Comparison of ENCODE assay signal across 1 fruit fly cellular context in the genomic region with DNA sequence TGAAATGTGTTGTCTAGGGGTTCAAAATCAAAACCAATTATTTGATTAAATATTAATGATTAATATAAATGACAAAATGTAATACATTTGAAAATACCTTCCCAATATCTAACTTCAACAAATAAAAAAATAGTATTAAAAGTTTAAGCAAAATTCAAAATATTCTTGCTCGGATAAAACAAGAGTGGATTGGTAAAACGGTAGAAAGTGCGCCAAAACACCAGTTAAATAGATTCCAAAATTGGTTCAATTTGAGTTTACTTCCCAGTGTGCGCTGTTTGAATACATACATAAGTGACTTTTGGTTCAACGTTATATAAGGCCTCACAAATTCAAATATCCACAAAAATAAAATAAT.
TF ChIP-seq lines count a peak whose summit lies in the region.

No protein-coding gene starts in this region.

TF ChIP-seq in whole organism, embryonic, 481 proteins besides CTCF, POLR2A, EP300 and RAD21 (continued from another document and continues in another):
- peak; percentile 46 for TF ChIP-seq CG7928 (GFP tag; optimal IDR thresholded peaks at IDR 0.05; lab: Kevin White, UChicago)
- peak; percentile 61 for TF ChIP-seq Hand (GFP tag; optimal IDR thresholded peaks at IDR 0.05; lab: Kevin White, UChicago)
- peak; percentile 49 for TF ChIP-seq croc (GFP tag; conservative IDR thresholded peaks at IDR 0.05; lab: Robert Waterston, UW)
- TF ChIP-seq pan (optimal IDR thresholded peaks at IDR 0.05; lab: Kevin White, UChicago): no peak
- TF ChIP-seq pan (GFP tag; optimal IDR thresholded peaks at IDR 0.05 in 1 of 2, IDR thresholded peaks at IDR 0.05 in 1 of 2): peak in 1 of 2 experiments; percentile 77
- TF ChIP-seq Lpt (GFP tag; optimal IDR thresholded peaks at IDR 0.05; lab: Kevin White, UChicago): no peak
- TF ChIP-seq CG10321 (GFP tag; IDR thresholded peaks at IDR 0.05; lab: Robert Waterston, UW): no peak
- TF ChIP-seq CG11696 (GFP tag; IDR thresholded peaks at IDR 0.05; lab: Robert Waterston, UW): no peak
- peak; percentile 30 for TF ChIP-seq CG4707 (GFP tag; optimal IDR thresholded peaks at IDR 0.05; lab: Kevin White, UChicago)
- no peak for TF ChIP-seq da (GFP tag; optimal IDR thresholded peaks at IDR 0.05; lab: Kevin White, UChicago)
- TF ChIP-seq CG5953 (GFP tag; IDR thresholded peaks at IDR 0.05; lab: Robert Waterston, UW): peak; percentile 39; the same call in 1 of the 2 replicates
- TF ChIP-seq Scr (GFP tag; IDR thresholded peaks at IDR 0.05; lab: Robert Waterston, UW; ENCODE audit: partially characterized antibody): no peak
- TF ChIP-seq CG18599 (GFP tag; optimal IDR thresholded peaks at IDR 0.05; lab: Kevin White, UChicago): peak; percentile 64
- no peak for TF ChIP-seq Dll (GFP tag; IDR thresholded peaks at IDR 0.05; lab: Robert Waterston, UW; ENCODE audit: partially characterized antibody)
- peak; percentile 49 for TF ChIP-seq az2 (GFP tag; optimal IDR thresholded peaks at IDR 0.05; lab: Kevin White, UChicago)
- peak; percentile 28 for TF ChIP-seq CG2116 (GFP tag; optimal IDR thresholded peaks at IDR 0.05; lab: Kevin White, UChicago)
- no peak for TF ChIP-seq abd-A (tag; optimal IDR thresholded peaks at IDR 0.05; lab: Kevin White, UChicago)
- peak; percentile 75 for TF ChIP-seq CG32767 (GFP tag; IDR thresholded peaks at IDR 0.05; lab: Robert Waterston, UW)
- peak; percentile 21 for TF ChIP-seq CG9727 (GFP tag; optimal IDR thresholded peaks at IDR 0.05; lab: Kevin White, UChicago)
- no peak for TF ChIP-seq CG9876 (GFP tag; optimal IDR thresholded peaks at IDR 0.05; lab: Kevin White, UChicago)
- TF ChIP-seq CG13296 (GFP tag; optimal IDR thresholded peaks at IDR 0.05; lab: Kevin White, UChicago): peak; percentile 55
- no peak for TF ChIP-seq crp (GFP tag; optimal IDR thresholded peaks at IDR 0.05; lab: Kevin White, UChicago)
- no peak for TF ChIP-seq onecut (GFP tag; IDR thresholded peaks at IDR 0.05; lab: Robert Waterston, UW)
- TF ChIP-seq ind (GFP tag; optimal IDR thresholded peaks at IDR 0.05; lab: Kevin White, UChicago): peak; percentile 58
- TF ChIP-seq fd102C (GFP tag; optimal IDR thresholded peaks at IDR 0.05; lab: Kevin White, UChicago): no peak
- no peak for TF ChIP-seq repo (GFP tag; optimal IDR thresholded peaks at IDR 0.05; lab: Kevin White, UChicago)
- no peak for TF ChIP-seq CG1603 (tag; optimal IDR thresholded peaks at IDR 0.05; lab: Kevin White, UChicago)
- peak; percentile 56 for TF ChIP-seq wor (GFP tag; IDR thresholded peaks at IDR 0.05; lab: Robert Waterston, UW)
- TF ChIP-seq dmrt11E (tag; optimal IDR thresholded peaks at IDR 0.05; lab: Kevin White, UChicago): peak; percentile 2
- peak; percentile 50 for TF ChIP-seq CG5180 (GFP tag; optimal IDR thresholded peaks at IDR 0.05; lab: Kevin White, UChicago)
- no peak for TF ChIP-seq Lhr (GFP tag; optimal IDR thresholded peaks at IDR 0.05; lab: Kevin White, UChicago)
- no peak for TF ChIP-seq amos (GFP tag; IDR thresholded peaks at IDR 0.05; lab: Robert Waterston, UW; ENCODE audit: partially characterized antibody)
- TF ChIP-seq org-1 (GFP tag; optimal IDR thresholded peaks at IDR 0.05; lab: Kevin White, UChicago): peak; percentile 68
- no peak for TF ChIP-seq CG1024 (GFP tag; IDR thresholded peaks at IDR 0.05; lab: Robert Waterston, UW)
- TF ChIP-seq CG9609 (GFP tag; optimal IDR thresholded peaks at IDR 0.05; lab: Kevin White, UChicago): no peak
- TF ChIP-seq ttk (GFP tag; IDR thresholded peaks at IDR 0.05; lab: Robert Waterston, UW): peak; percentile 54
- TF ChIP-seq Ets97D (GFP tag; optimal IDR thresholded peaks at IDR 0.05; lab: Kevin White, UChicago): no peak
- TF ChIP-seq Dad (GFP tag; optimal IDR thresholded peaks at IDR 0.05; lab: Kevin White, UChicago): no peak
- TF ChIP-seq bab2 (GFP tag; optimal IDR thresholded peaks at IDR 0.05; lab: Kevin White, UChicago): peak; percentile 22
- no peak for TF ChIP-seq Jarid2 (GFP tag; optimal IDR thresholded peaks at IDR 0.05; lab: Kevin White, UChicago)
- no peak for TF ChIP-seq CG7963 (GFP tag; IDR thresholded peaks at IDR 0.05; lab: Robert Waterston, UW; ENCODE audit: partially characterized antibody)
- peak; percentile 85 for TF ChIP-seq Sox102F (GFP tag; optimal IDR thresholded peaks at IDR 0.05; lab: Kevin White, UChicago)
- peak; percentile 34 for TF ChIP-seq scrt (GFP tag; optimal IDR thresholded peaks at IDR 0.05; lab: Kevin White, UChicago)
- no peak for TF ChIP-seq Elba2 (GFP tag; optimal IDR thresholded peaks at IDR 0.05; lab: Kevin White, UChicago)
- TF ChIP-seq Max (GFP tag; optimal IDR thresholded peaks at IDR 0.05; lab: Kevin White, UChicago): peak; percentile 49
- TF ChIP-seq chif (GFP tag; optimal IDR thresholded peaks at IDR 0.05; lab: Kevin White, UChicago): no peak
- peak; percentile 26 for TF ChIP-seq Six4 (GFP tag; optimal IDR thresholded peaks at IDR 0.05; lab: Kevin White, UChicago)
- no peak for TF ChIP-seq cad (GFP tag; optimal IDR thresholded peaks at IDR 0.05; lab: Kevin White, UChicago)
- TF ChIP-seq CG8924 (tag; optimal IDR thresholded peaks at IDR 0.05; lab: Kevin White, UChicago): peak; percentile 78
- peak; percentile 45 for TF ChIP-seq CG12155 (GFP tag; optimal IDR thresholded peaks at IDR 0.05; lab: Kevin White, UChicago)
- no peak for TF ChIP-seq CG2129 (GFP tag; IDR thresholded peaks at IDR 0.05; lab: Robert Waterston, UW; ENCODE audit: partially characterized antibody)
- TF ChIP-seq exex (tag; optimal IDR thresholded peaks at IDR 0.05; lab: Kevin White, UChicago): no peak
- TF ChIP-seq bbx (GFP tag; IDR thresholded peaks at IDR 0.05; lab: Robert Waterston, UW; ENCODE audit: partially characterized antibody): no peak
- peak; percentile 47 for TF ChIP-seq Abd-B (GFP tag; optimal IDR thresholded peaks at IDR 0.05; lab: Kevin White, UChicago)
- no peak for TF ChIP-seq ftz-f1 (GFP tag; optimal IDR thresholded peaks at IDR 0.05; lab: Kevin White, UChicago)
- TF ChIP-seq CG13287 (GFP tag; IDR thresholded peaks at IDR 0.05; lab: Robert Waterston, UW; ENCODE audit: partially characterized antibody): no peak
- peak; percentile 65 for TF ChIP-seq Fer3 (tag; optimal IDR thresholded peaks at IDR 0.05; lab: Kevin White, UChicago)
- TF ChIP-seq Neu2 (GFP tag; optimal IDR thresholded peaks at IDR 0.05; lab: Kevin White, UChicago; ENCODE audit: borderline replicate concordance): no peak
- TF ChIP-seq ranshi (GFP tag; IDR thresholded peaks at IDR 0.05; lab: Robert Waterston, UW): 0 out of 2 replicates have a peak, but pooled peaks have one; percentile 47
- TF ChIP-seq bowl (GFP tag; IDR thresholded peaks at IDR 0.05; lab: Robert Waterston, UW): no peak
- peak; percentile 68 for TF ChIP-seq CG4424 (GFP tag; optimal IDR thresholded peaks at IDR 0.05; lab: Kevin White, UChicago)
- TF ChIP-seq schlank (tag; optimal IDR thresholded peaks at IDR 0.05; lab: Kevin White, UChicago): no peak
- peak; percentile 17 for TF ChIP-seq CG10462 (GFP tag; optimal IDR thresholded peaks at IDR 0.05; lab: Kevin White, UChicago)
- TF ChIP-seq peb (GFP tag; IDR thresholded peaks at IDR 0.05; lab: Robert Waterston, UW): 0 out of 2 replicates have a peak, but pooled peaks have one; percentile 32
- peak; percentile 71 for TF ChIP-seq E2f1 (GFP tag; IDR thresholded peaks at IDR 0.05; lab: Robert Waterston, UW)
- TF ChIP-seq CG6654 (GFP tag; optimal IDR thresholded peaks at IDR 0.05; lab: Kevin White, UChicago): no peak
- peak; percentile 33 for TF ChIP-seq CG10979 (tag; optimal IDR thresholded peaks at IDR 0.05; lab: Kevin White, UChicago)
- peak; percentile 61 for TF ChIP-seq CG17568 (GFP tag; optimal IDR thresholded peaks at IDR 0.05; lab: Kevin White, UChicago)
- TF ChIP-seq CG3163 (GFP tag; optimal IDR thresholded peaks at IDR 0.05; lab: Kevin White, UChicago): no peak
- TF ChIP-seq BEAF-32 (GFP tag; optimal IDR thresholded peaks at IDR 0.05; lab: Kevin White, UChicago): no peak
- TF ChIP-seq CG6272 (GFP tag; IDR thresholded peaks at IDR 0.05; lab: Robert Waterston, UW): no peak
- no peak for TF ChIP-seq Dip2 (GFP tag; IDR thresholded peaks at IDR 0.05; lab: Robert Waterston, UW)
- TF ChIP-seq sug (tag; optimal IDR thresholded peaks at IDR 0.05; lab: Kevin White, UChicago): peak; percentile 34
- peak; percentile 73 for TF ChIP-seq dysf (GFP tag; IDR thresholded peaks at IDR 0.05; lab: Robert Waterston, UW)
- TF ChIP-seq Sox100B (GFP tag; optimal IDR thresholded peaks at IDR 0.05; lab: Kevin White, UChicago): peak; percentile 78
- peak; percentile 84 for TF ChIP-seq Oli (tag; optimal IDR thresholded peaks at IDR 0.05; lab: Kevin White, UChicago)
- peak; percentile 79 for TF ChIP-seq CG2712 (tag; optimal IDR thresholded peaks at IDR 0.05; lab: Kevin White, UChicago)
- TF ChIP-seq Meics (GFP tag; optimal IDR thresholded peaks at IDR 0.05; lab: Kevin White, UChicago): peak; percentile 70
- no peak for TF ChIP-seq Dref (GFP tag; IDR thresholded peaks at IDR 0.05; lab: Robert Waterston, UW)
- TF ChIP-seq her (GFP tag; optimal IDR thresholded peaks at IDR 0.05; lab: Kevin White, UChicago): no peak
- peak; percentile 35 for TF ChIP-seq CG5245 (GFP tag; optimal IDR thresholded peaks at IDR 0.05; lab: Kevin White, UChicago)
- peak; percentile 48; the same call in 1 of the 3 replicates for TF ChIP-seq zfh1 (GFP tag; IDR thresholded peaks at IDR 0.05; lab: Robert Waterston, UW)
- no peak for TF ChIP-seq sr (GFP tag; IDR thresholded peaks at IDR 0.05; lab: Robert Waterston, UW)
- peak; percentile 62 for TF ChIP-seq CG6813 (GFP tag; optimal IDR thresholded peaks at IDR 0.05; lab: Kevin White, UChicago)
- peak; percentile 57 for TF ChIP-seq Nf-YB (GFP tag; optimal IDR thresholded peaks at IDR 0.05; lab: Kevin White, UChicago)
- TF ChIP-seq sd (tag; optimal IDR thresholded peaks at IDR 0.05; lab: Kevin White, UChicago): peak; percentile 56
- TF ChIP-seq Optix (GFP tag; IDR thresholded peaks at IDR 0.05; lab: Robert Waterston, UW): 0 out of 3 replicates have a peak, but pooled peaks have one; percentile 22
- peak; percentile 61 for TF ChIP-seq CG6854 (GFP tag; optimal IDR thresholded peaks at IDR 0.05; lab: Kevin White, UChicago)
- TF ChIP-seq gsb-n (tag; optimal IDR thresholded peaks at IDR 0.05; lab: Kevin White, UChicago): peak; percentile 68
- TF ChIP-seq Myb (GFP tag; optimal IDR thresholded peaks at IDR 0.05; lab: Kevin White, UChicago): no peak
- TF ChIP-seq Taf1 (GFP tag; IDR thresholded peaks at IDR 0.05; lab: Robert Waterston, UW): no peak
- no peak; the same call in 1 of the 2 replicates for TF ChIP-seq Adf1 (GFP tag; IDR thresholded peaks at IDR 0.05; lab: Robert Waterston, UW)
- peak; percentile 58 for TF ChIP-seq caup (GFP tag; optimal IDR thresholded peaks at IDR 0.05; lab: Kevin White, UChicago; ENCODE audit: severe bottlenecking)
- TF ChIP-seq CG3847 (GFP tag; IDR thresholded peaks at IDR 0.05; lab: Robert Waterston, UW): peak; percentile 70
- TF ChIP-seq CG15479 (GFP tag; optimal IDR thresholded peaks at IDR 0.05; lab: Kevin White, UChicago): no peak
- TF ChIP-seq tgo (GFP tag; IDR thresholded peaks at IDR 0.05; lab: Robert Waterston, UW): peak; percentile 70; the same call in 2 of the 3 replicates
- no peak; the same call in none of the 2 replicates for TF ChIP-seq Bgb (GFP tag; IDR thresholded peaks at IDR 0.05; lab: Robert Waterston, UW; ENCODE audit: partially characterized antibody)
- no peak for TF ChIP-seq Sry-β (GFP tag; optimal IDR thresholded peaks at IDR 0.05; lab: Kevin White, UChicago)
- TF ChIP-seq CG11695 (GFP tag; IDR thresholded peaks at IDR 0.05; lab: Robert Waterston, UW): peak; percentile 83
- peak; percentile 24; the same call in 1 of the 4 replicates for TF ChIP-seq Gug (GFP tag; IDR thresholded peaks at IDR 0.05; lab: Robert Waterston, UW)
- TF ChIP-seq h (optimal IDR thresholded peaks at IDR 0.05; lab: Kevin White, UChicago): no peak
- TF ChIP-seq en (GFP tag; optimal IDR thresholded peaks at IDR 0.05; lab: Kevin White, UChicago): no peak
- no peak for TF ChIP-seq gro (GFP tag; optimal IDR thresholded peaks at IDR 0.05; lab: Kevin White, UChicago)
- TF ChIP-seq ash1 (GFP tag; optimal IDR thresholded peaks at IDR 0.05; lab: Kevin White, UChicago): no peak
- TF ChIP-seq stwl (tag; optimal IDR thresholded peaks at IDR 0.05; lab: Kevin White, UChicago): no peak
- no peak for TF ChIP-seq CG1832 (GFP tag; optimal IDR thresholded peaks at IDR 0.05; lab: Kevin White, UChicago)
- peak; percentile 49 for TF ChIP-seq Dek (tag; optimal IDR thresholded peaks at IDR 0.05; lab: Kevin White, UChicago)
- TF ChIP-seq HLH4C (GFP tag; IDR thresholded peaks at IDR 0.05; lab: Robert Waterston, UW; ENCODE audit: partially characterized antibody): no peak
- TF ChIP-seq Stat92E (GFP tag; optimal IDR thresholded peaks at IDR 0.05; lab: Kevin White, UChicago): no peak
- TF ChIP-seq unpg (GFP tag; optimal IDR thresholded peaks at IDR 0.05; lab: Kevin White, UChicago): peak; percentile 78
- TF ChIP-seq klu (GFP tag; IDR thresholded peaks at IDR 0.05; lab: Robert Waterston, UW): 0 out of 2 replicates have a peak, but pooled peaks have one; percentile 18
- no peak for TF ChIP-seq aop (GFP tag; IDR thresholded peaks at IDR 0.05; lab: Robert Waterston, UW)
- no peak for TF ChIP-seq pzg (GFP tag; optimal IDR thresholded peaks at IDR 0.05; lab: Kevin White, UChicago)
- no peak for TF ChIP-seq disco-r (GFP tag; optimal IDR thresholded peaks at IDR 0.05; lab: Kevin White, UChicago)
- TF ChIP-seq Mes4 (GFP tag; optimal IDR thresholded peaks at IDR 0.05; lab: Kevin White, UChicago): no peak
- TF ChIP-seq Aef1 (GFP tag; IDR thresholded peaks at IDR 0.05; lab: Robert Waterston, UW): peak; percentile 41; the same call in 2 of the 3 replicates
- peak; percentile 40 for TF ChIP-seq CG12071 (GFP tag; optimal IDR thresholded peaks at IDR 0.05; lab: Kevin White, UChicago)
- TF ChIP-seq CG17802 (tag; optimal IDR thresholded peaks at IDR 0.05; lab: Kevin White, UChicago): no peak
- TF ChIP-seq CG11504 (tag; optimal IDR thresholded peaks at IDR 0.05; lab: Kevin White, UChicago): peak; percentile 85
- TF ChIP-seq CG4404 (GFP tag; IDR thresholded peaks at IDR 0.05; lab: Robert Waterston, UW): no peak
- 0 out of 3 replicates have a peak, but pooled peaks have one; percentile 63 for TF ChIP-seq ken (GFP tag; IDR thresholded peaks at IDR 0.05; lab: Robert Waterston, UW)
- TF ChIP-seq Dp (GFP tag; optimal IDR thresholded peaks at IDR 0.05; lab: Kevin White, UChicago): no peak
- peak; percentile 76 for TF ChIP-seq vvl (GFP tag; IDR thresholded peaks at IDR 0.05; lab: Robert Waterston, UW)
- peak; percentile 66 for TF ChIP-seq al (GFP tag; IDR thresholded peaks at IDR 0.05; lab: Robert Waterston, UW)
- TF ChIP-seq yki (optimal IDR thresholded peaks at IDR 0.05; lab: Kevin White, UChicago): no peak
- peak; percentile 74 for TF ChIP-seq CG17385 (GFP tag; optimal IDR thresholded peaks at IDR 0.05; lab: Kevin White, UChicago)
- TF ChIP-seq CG13624 (GFP tag; optimal IDR thresholded peaks at IDR 0.05; lab: Kevin White, UChicago): no peak
